Fruit fly (Drosophila melanogaster): ENCODE results near the gene Cp7Fb.
A peak's percentile ranks its signal among the peaks of the same experiment; 100 is the strongest.

Cp7Fb gene

DNA sequence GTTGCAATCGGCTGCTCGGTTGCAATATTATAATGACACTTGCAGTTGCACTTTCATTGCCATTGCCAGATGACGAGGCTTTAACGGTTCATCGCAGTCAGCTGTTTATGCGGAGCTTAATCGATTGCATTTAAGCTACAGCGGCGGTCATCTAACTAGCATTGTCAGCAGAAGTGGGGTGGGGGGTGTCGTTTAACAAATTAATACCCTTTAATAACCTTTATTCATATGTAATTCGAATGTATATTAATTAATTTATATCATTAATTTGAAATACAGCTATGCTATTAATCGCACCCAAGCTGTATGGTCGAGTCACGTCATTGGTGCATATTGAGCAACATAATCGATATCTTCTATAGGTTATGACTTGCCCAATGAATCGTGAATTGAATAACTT lies 19.2 kb downstream of the Cp7Fb start (continued):
- TF ChIP-seq Lhr (GFP tag; optimal IDR thresholded peaks at IDR 0.05), result peak; percentile 43
- TF ChIP-seq CG9609 (GFP tag; optimal IDR thresholded peaks at IDR 0.05), result no peak
- TF ChIP-seq CG8359 (GFP tag; optimal IDR thresholded peaks at IDR 0.05; ENCODE audit: borderline replicate concordance), result peak; percentile 59
- no peak for TF ChIP-seq gro (GFP tag; optimal IDR thresholded peaks at IDR 0.05)
- peak; percentile 89 for TF ChIP-seq ase (GFP tag; IDR thresholded peaks at IDR 0.05)
- TF ChIP-seq dysf (GFP tag; IDR thresholded peaks at IDR 0.05), result peak; percentile 83
- no peak for TF ChIP-seq Atf3 (GFP tag; optimal IDR thresholded peaks at IDR 0.05)
- TF ChIP-seq so (GFP tag; IDR thresholded peaks at IDR 0.05), result peak; percentile 84; the same call in 2 of the 3 replicates
- TF ChIP-seq Eip74EF (GFP tag; optimal IDR thresholded peaks at IDR 0.05), result peak in 1 of 2 experiments; percentile 65
- no peak for TF ChIP-seq CG34376 (GFP tag; optimal IDR thresholded peaks at IDR 0.05)
- TF ChIP-seq CG3726 (GFP tag; IDR thresholded peaks at IDR 0.05), result peak; percentile 81; the same call in 2 of the 3 replicates
- TF ChIP-seq pan (optimal IDR thresholded peaks at IDR 0.05), result no peak
- peak in 1 of 2 experiments; percentile 90 for TF ChIP-seq pan (GFP tag; optimal IDR thresholded peaks at IDR 0.05 in 1 of 2, IDR thresholded peaks at IDR 0.05 in 1 of 2)
- TF ChIP-seq Ets65A (GFP tag), result peak; percentile 85
- TF ChIP-seq caup (GFP tag; optimal IDR thresholded peaks at IDR 0.05; ENCODE audit: severe bottlenecking), result peak; percentile 66
- peak; percentile 48 for TF ChIP-seq trh (GFP tag; optimal IDR thresholded peaks at IDR 0.05)
- peak; percentile 48 for TF ChIP-seq CG1647 (GFP tag; optimal IDR thresholded peaks at IDR 0.05)
- TF ChIP-seq Vsx1 (GFP tag; optimal IDR thresholded peaks at IDR 0.05), result peak; percentile 36
- no peak for TF ChIP-seq p53 (GFP tag; optimal IDR thresholded peaks at IDR 0.05)
- TF ChIP-seq pfk (GFP tag; optimal IDR thresholded peaks at IDR 0.05), result no peak
- TF ChIP-seq Nf-YA (GFP tag; IDR thresholded peaks at IDR 0.05), result peak; percentile 80
- no peak for TF ChIP-seq ftz-f1 (GFP tag; optimal IDR thresholded peaks at IDR 0.05)
- no peak for TF ChIP-seq hkb (optimal IDR thresholded peaks at IDR 0.05)
- peak; percentile 93 for TF ChIP-seq hkb (GFP tag; IDR thresholded peaks at IDR 0.05)
- TF ChIP-seq CoRest (tag; optimal IDR thresholded peaks at IDR 0.05), result peak; percentile 78
- TF ChIP-seq H15 (GFP tag; IDR thresholded peaks at IDR 0.05), result peak; percentile 82
- TF ChIP-seq HLH54F (GFP tag; optimal IDR thresholded peaks at IDR 0.05), result no peak
- TF ChIP-seq Fer1 (GFP tag; optimal IDR thresholded peaks at IDR 0.05), result peak; percentile 62
- peak; percentile 70 for TF ChIP-seq Fer3 (tag; optimal IDR thresholded peaks at IDR 0.05)
- TF ChIP-seq CG7963 (GFP tag; IDR thresholded peaks at IDR 0.05; ENCODE audit: partially characterized antibody), result no peak
- TF ChIP-seq gt (GFP tag; IDR thresholded peaks at IDR 0.05), result 0 out of 2 replicates have a peak, but pooled peaks have one; percentile 28
- no peak for TF ChIP-seq schlank (tag; optimal IDR thresholded peaks at IDR 0.05)
- no peak for TF ChIP-seq CG33213 (GFP tag; optimal IDR thresholded peaks at IDR 0.05)
- TF ChIP-seq CG17612 (GFP tag; IDR thresholded peaks at IDR 0.05), result no peak
- no peak for TF ChIP-seq CG4617 (GFP tag; optimal IDR thresholded peaks at IDR 0.05; ENCODE audit: borderline replicate concordance)
- TF ChIP-seq CG1602 (GFP tag; optimal IDR thresholded peaks at IDR 0.05), result peak; percentile 47
- TF ChIP-seq CG4360 (GFP tag; IDR thresholded peaks at IDR 0.05), result peak; percentile 43; the same call in 1 of the 2 replicates
- peak; percentile 88 for TF ChIP-seq stc (GFP tag; IDR thresholded peaks at IDR 0.05)
- no peak for TF ChIP-seq NC2α (GFP tag; optimal IDR thresholded peaks at IDR 0.05)
- peak; percentile 64 for TF ChIP-seq CG10654 (GFP tag; optimal IDR thresholded peaks at IDR 0.05)
- TF ChIP-seq slbo (GFP tag; IDR thresholded peaks at IDR 0.05), result peak; percentile 78
- TF ChIP-seq Myb (GFP tag; optimal IDR thresholded peaks at IDR 0.05), result no peak
- TF ChIP-seq Bgb (GFP tag; IDR thresholded peaks at IDR 0.05; ENCODE audit: partially characterized antibody), result no peak
- peak; percentile 95 for TF ChIP-seq ci (GFP tag; IDR thresholded peaks at IDR 0.05)
- peak; percentile 20 for TF ChIP-seq CG12942 (GFP tag; optimal IDR thresholded peaks at IDR 0.05)
- no peak for TF ChIP-seq CG31365 (tag; optimal IDR thresholded peaks at IDR 0.05)
- TF ChIP-seq sr (GFP tag; IDR thresholded peaks at IDR 0.05), result peak; percentile 77; the same call in 2 of the 3 replicates
- TF ChIP-seq CG5953 (GFP tag; IDR thresholded peaks at IDR 0.05), result peak; percentile 87
- TF ChIP-seq tio (GFP tag; optimal IDR thresholded peaks at IDR 0.05), result peak; percentile 53
- peak; percentile 41 for TF ChIP-seq CG13123 (GFP tag; optimal IDR thresholded peaks at IDR 0.05)
- peak; percentile 89 for TF ChIP-seq CG14441 (GFP tag; IDR thresholded peaks at IDR 0.05)
- TF ChIP-seq NfI (GFP tag; optimal IDR thresholded peaks at IDR 0.05), result peak; percentile 77

All from whole organism, embryonic.